Worm (Caenorhabditis elegans) whole organism, L4 larva: ENCODE data around the gene F35D11.4.

ENCODE experiments used
- F10B5.3 ChIP-seq: sonication (generic microtip); optimal IDR thresholded peaks from 2 replicates; lab custom pipeline; 2016; ENCODE audit warnings: mild to moderate bottlenecking, missing genetic modification characterization, missing compliant biosample characterization
- egl-27 ChIP-seq: sonication (generic microtip); optimal IDR thresholded peaks from 3 replicates; lab custom pipeline; 2017; ENCODE audit warnings: missing biosample characterization, missing genetic modification reagents, missing genetic modification characterization
- nhr-76 ChIP-seq: fragments of 150-350 bp; optimal IDR thresholded peaks from 2 replicates; lab custom pipeline; 2014; ENCODE audit warnings: missing biosample characterization, missing genetic modification characterization
- ztf-7 ChIP-seq: fragments of 150-350 bp; optimal IDR thresholded peaks from 2 replicates; lab custom pipeline; 2014; ENCODE audit warnings: missing biosample characterization, missing genetic modification characterization

DNA sequence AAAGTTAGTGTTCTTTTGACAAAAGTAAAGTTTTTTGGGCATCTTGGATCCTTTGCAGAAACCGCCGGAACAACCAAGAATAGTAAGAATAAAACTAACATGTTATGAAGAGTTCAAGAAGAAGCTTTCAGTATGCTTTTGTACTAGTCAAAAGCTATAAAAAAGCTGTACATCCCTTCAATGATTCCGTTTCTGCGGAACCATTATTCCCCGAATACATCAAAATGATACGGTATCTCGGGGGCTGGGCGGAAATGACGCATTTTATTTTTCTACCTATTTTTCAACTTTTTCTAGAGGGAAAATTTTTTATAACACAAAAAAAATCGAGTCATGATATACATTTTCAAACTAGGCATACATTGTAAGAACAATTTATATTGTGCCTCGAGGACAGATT lies 16.5 kb downstream of the F35D11.4 start, which contains the start of gene clec-138:
- TF ChIP-seq ztf-7 (tag; lab: Kevin White, UChicago) = no peak
- no peak for TF ChIP-seq F10B5.3 (tag; lab: Kevin White, UChicago)
- TF ChIP-seq nhr-76 (tag; lab: Kevin White, UChicago) = no peak
- no peak for TF ChIP-seq egl-27
